Worm (Caenorhabditis elegans) whole organism, early embryonic: Measurements from ENCODE around the gene nmur-3.

Experiments
- B0310.2 ChIP-seq: sonication (generic microtip); optimal IDR thresholded peaks from 2 replicates; lab custom pipeline; 2016; ENCODE audit warnings: mild to moderate bottlenecking, missing genetic modification characterization, missing compliant biosample characterization
- F13C5.2 ChIP-seq: sonication (generic microtip); optimal IDR thresholded peaks from 2 replicates; lab custom pipeline; 2017; ENCODE audit warnings: mild to moderate bottlenecking, missing genetic modification characterization, inconsistent platforms, missing compliant biosample characterization
- aly-1 ChIP-seq: sonication (generic microtip); optimal IDR thresholded peaks from 2 replicates; lab custom pipeline; 2016; ENCODE audit warnings: missing genetic modification characterization, missing compliant biosample characterization
- ama-1 ChIP-seq: fragments of 150-350 bp; optimal IDR thresholded peaks from 2 replicates; lab custom pipeline; 2014
- ceh-13 ChIP-seq: fragments of 200-800 bp; sonication (Bioruptor generic); optimal IDR thresholded peaks from 2 replicates; lab custom pipeline; 2018; ENCODE audit warnings: mild to moderate bottlenecking, missing genetic modification characterization, missing compliant biosample characterization
- ceh-36 ChIP-seq: sonication (generic microtip); optimal IDR thresholded peaks from 2 replicates; lab custom pipeline; 2016; ENCODE audit warnings: missing genetic modification characterization, inconsistent platforms, missing compliant biosample characterization
- ets-7 ChIP-seq: sonication (generic microtip); optimal IDR thresholded peaks from 2 replicates; lab custom pipeline; 2016; ENCODE audit warnings: missing genotype, missing genetic modification characterization, missing compliant biosample characterization
- flt-1 ChIP-seq: fragments of 200-800 bp; sonication (Bioruptor generic); IDR thresholded peaks from 2 replicates; pipeline ENCODE4 v1.3.6; 2022; ENCODE audit warnings: missing genetic modification characterization, missing compliant biosample characterization
- hmbx-1 ChIP-seq: sonication (generic microtip); optimal IDR thresholded peaks from 2 replicates; lab custom pipeline; 2016; ENCODE audit warnings: mild to moderate bottlenecking, missing genetic modification characterization, missing compliant biosample characterization
- hmg-4 ChIP-seq: fragments of 200-800 bp; sonication (Bioruptor generic); optimal IDR thresholded peaks from 2 replicates; lab custom pipeline; 2018; ENCODE audit warnings: mild to moderate bottlenecking, missing genetic modification characterization, missing compliant biosample characterization
- hnd-1 ChIP-seq: sonication (generic microtip); optimal IDR thresholded peaks from 2 replicates; lab custom pipeline; 2016; ENCODE audit warnings: missing genetic modification characterization, missing compliant biosample characterization
- pes-1 ChIP-seq: fragments of 200-800 bp; sonication (Bioruptor generic); IDR thresholded peaks from 2 replicates; pipeline ENCODE4 v1.3.6; 2022; ENCODE audit warnings: missing genetic modification reagents, missing genetic modification characterization, missing compliant biosample characterization
- scrt-1 ChIP-seq: fragments of 200-800 bp; sonication (Bioruptor generic); IDR thresholded peaks from 2 replicates; pipeline ENCODE4 v1.3.6; 2022; ENCODE audit warnings: missing genetic modification characterization, missing compliant biosample characterization
- sea-1 ChIP-seq: fragments of 200-800 bp; sonication (Bioruptor generic); conservative IDR thresholded peaks from 2 replicates; pipeline ENCODE4 v1.3.6; 2022; ENCODE audit warnings: missing genetic modification characterization, missing compliant biosample characterization
- tbx-11 ChIP-seq: fragments of 200-800 bp; sonication (Bioruptor generic); IDR thresholded peaks from 2 replicates; pipeline ENCODE4 v1.3.6; 2022; ENCODE audit warnings: missing genetic modification characterization, missing compliant biosample characterization
- tbx-37 ChIP-seq: fragments of 200-800 bp; sonication (Bioruptor generic); conservative IDR thresholded peaks from 2 replicates; pipeline ENCODE4 v1.3.6; 2022; ENCODE audit warnings: missing genetic modification reagents, missing genetic modification characterization, missing compliant biosample characterization
- tra-4 ChIP-seq: sonication (generic microtip); optimal IDR thresholded peaks from 2 replicates; lab custom pipeline; 2017; ENCODE audit warnings: missing genetic modification characterization, missing compliant biosample characterization

Gene nmur-3

DNA sequence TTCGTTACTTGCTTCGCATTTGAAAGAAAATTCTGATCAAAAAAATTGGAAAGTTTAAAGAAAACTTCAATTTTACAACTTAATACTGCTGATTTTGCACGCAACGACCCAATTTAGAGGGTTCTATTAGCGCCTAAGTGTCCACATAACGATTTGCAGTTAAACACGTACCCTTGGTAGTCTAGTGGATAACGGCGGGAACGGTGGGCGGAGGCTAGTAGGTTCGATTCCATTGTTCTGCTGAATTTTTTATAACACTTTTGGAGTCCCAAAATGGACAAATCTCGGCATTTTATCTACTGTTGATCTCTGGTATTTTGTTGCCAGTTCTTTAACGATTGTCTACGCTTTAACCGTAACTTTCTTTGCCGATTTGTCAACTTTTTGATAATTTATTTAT, 13.2 kb upstream of the nmur-3 start:
- TF ChIP-seq hmg-4 (GFP tag; lab: Kevin White, UChicago) (no peak), tra-4 (no peak), tbx-11 (no peak), ets-7 (no peak), scrt-1 (GFP tag; lab: Robert Waterston, UW) (no peak), B0310.2 (tag; lab: Kevin White, UChicago) (no peak)

DNA sequence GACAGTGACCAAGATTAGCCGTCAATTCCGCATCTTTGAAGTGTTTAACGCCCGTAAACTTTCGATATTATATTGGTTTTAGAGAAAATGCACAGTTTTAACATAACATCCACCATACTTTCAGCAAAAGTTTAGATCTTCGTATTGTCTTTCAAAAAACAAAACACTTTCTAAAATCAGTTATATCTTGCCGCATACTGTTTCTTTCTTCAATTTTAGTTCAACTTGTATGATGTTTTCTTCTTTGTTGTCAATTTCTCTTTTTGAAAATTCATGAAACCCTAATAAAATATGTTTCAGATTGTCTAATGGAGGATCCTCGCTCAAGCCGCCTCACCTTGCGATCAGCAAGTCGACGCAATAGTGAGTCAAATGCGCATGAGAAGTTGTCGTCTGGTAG, 12.5 kb upstream of the nmur-3 start, which contains the start of gene F02E8.4:
Gene F02E8.4 (plus strand): TSS at position 301 of the 400 bp plus-strand sequence.
- no peak for TF ChIP-seq B0310.2 (tag; lab: Kevin White, UChicago)
- TF ChIP-seq hnd-1 (tag; lab: Kevin White, UChicago) = no peak

DNA sequence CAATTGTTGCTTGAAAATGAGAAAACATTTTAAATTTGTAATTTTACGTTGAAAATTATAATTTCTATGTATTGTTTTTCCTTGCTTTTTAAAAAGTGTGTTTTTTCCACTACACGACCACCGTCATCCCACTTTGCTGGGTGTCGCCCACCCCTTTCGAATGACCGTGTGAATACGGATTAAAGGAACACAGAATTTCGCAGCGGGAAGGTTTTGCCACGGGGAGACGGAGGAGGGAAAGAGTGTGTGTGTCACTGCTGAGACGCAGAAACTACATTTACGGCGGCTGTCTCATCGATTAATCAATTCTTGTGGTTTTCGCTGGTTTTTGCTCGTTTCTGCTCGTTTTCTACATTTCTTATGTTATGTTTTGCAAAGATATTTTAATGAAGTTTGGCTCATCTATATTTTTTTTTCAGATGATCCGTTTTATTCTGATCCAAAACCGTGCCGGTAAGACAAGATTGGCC, 8.4 kb upstream of the nmur-3 start, which contains the start of gene aps-2:
Gene aps-2 (plus strand): TSS at position 420 of the 470 bp plus-strand sequence.
- TF ChIP-seq hmg-4 (GFP tag; lab: Kevin White, UChicago) (peak; percentile 59), ceh-36 (tag; lab: Kevin White, UChicago) (no peak), F13C5.2 (peak; percentile 76)

DNA sequence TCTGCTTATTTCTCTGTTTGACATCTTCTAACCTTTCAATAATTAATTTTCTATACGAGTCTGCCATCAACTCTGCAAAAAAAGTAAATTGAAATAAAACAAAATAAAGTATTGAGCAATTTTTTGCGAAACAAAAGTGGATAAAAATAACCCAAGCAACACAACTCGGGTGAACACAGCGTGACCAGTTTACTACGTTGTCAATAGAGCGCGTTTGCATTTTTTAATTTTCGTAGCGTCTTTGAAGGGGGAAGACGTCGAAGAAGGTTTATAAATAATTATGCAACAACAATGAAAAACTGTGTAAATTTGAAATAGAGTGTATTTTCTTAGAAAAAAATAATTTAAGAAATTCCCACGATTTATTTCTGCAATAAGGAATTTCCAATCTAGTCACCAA, 3.9 kb upstream of the nmur-3 start, which contains the start of gene atg-16.1:
Gene atg-16.1 (minus strand): TSS at position 76 of the 400 bp plus-strand sequence.
- no peak for TF ChIP-seq B0310.2 (tag; lab: Kevin White, UChicago)
- TF ChIP-seq F13C5.2 = peak; percentile 4

DNA sequence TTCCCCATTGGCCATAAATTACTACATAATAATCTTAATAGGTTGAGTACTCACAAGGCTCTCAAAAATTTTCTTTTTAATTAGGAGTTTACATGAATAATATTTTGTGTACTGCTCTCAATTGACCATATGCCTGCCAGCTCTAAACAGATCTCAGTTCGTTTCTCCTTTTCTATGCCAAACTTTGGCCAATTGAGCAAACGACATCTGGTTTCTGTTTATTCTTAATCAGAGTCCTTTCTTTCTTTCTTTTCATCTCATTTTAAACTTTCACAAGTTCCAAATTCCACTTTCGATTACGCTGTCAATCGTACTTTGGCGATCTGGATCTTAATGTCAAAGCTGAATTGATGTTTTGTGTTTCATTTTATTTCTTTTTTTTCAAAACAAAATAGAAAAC, 2.0 kb upstream of the nmur-3 start:
- no peak for TF ChIP-seq aly-1 (tag; lab: Kevin White, UChicago)
- no peak for TF ChIP-seq tbx-37
- no peak for TF ChIP-seq scrt-1 (GFP tag; lab: Robert Waterston, UW)
- TF ChIP-seq flt-1 (GFP tag; lab: Robert Waterston, UW) = no peak
- TF ChIP-seq ceh-13 (GFP tag; lab: Kevin White, UChicago) = no peak

DNA sequence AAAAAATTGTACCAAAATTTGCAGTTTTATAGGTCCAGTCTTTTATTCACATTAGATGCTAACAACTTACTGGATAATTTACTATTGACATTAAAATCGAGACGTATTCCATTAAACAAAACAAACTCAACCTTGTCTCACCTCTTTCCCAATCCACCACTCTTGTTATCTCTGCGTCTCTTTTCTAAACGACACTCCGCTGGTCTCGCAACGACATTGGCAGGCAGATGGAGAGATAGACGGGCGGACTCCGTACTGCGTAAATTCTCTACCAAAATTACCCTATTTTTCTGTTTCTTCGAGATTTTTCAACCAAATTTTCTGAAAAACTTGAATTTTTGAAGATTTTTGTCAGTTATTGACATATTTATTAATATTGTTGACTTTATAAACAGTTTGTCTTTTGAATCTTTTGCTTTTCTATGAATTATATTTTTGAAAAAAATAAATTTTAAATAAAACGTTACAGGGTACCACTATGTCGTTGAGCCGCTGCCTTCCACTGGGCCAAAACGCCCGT, 3.0 kb downstream of the nmur-3 start, which contains the start of gene asb-2:
Gene asb-2 (plus strand): TSS at position 470 of the 520 bp plus-strand sequence.
- peak; percentile 42 for TF ChIP-seq F13C5.2
- TF ChIP-seq B0310.2 (tag; lab: Kevin White, UChicago) = no peak

DNA sequence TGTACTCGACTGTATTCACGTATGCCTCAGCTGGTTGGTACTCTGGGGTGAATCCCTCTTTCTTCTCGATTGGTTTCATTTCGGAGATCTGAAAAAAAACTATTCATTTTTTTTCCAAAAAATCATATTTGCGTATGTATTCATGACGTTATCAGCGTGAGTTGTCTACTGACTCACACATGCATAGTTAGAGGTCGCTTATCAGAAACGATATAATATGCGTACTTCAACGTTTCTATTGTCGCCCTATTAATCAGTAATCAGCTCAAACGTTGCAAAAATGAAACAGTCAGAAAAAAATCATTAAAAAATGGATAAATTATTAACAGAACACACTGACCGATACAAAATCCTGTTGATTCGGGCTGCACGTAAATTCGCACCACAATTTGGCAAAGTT, 12.2 kb downstream of the nmur-3 start:
- no peak for TF ChIP-seq hmg-4 (GFP tag; lab: Kevin White, UChicago)
- no peak for TF ChIP-seq ceh-36 (tag; lab: Kevin White, UChicago)
- TF ChIP-seq tbx-11 = no peak
- TF ChIP-seq pes-1 = no peak
- TF ChIP-seq hnd-1 (tag; lab: Kevin White, UChicago) = no peak
- no peak for TF ChIP-seq sea-1 (GFP tag; lab: Robert Waterston, UW)
- no peak for TF ChIP-seq flt-1 (GFP tag; lab: Robert Waterston, UW)
- TF ChIP-seq aly-1 (tag; lab: Kevin White, UChicago) = no peak
- no peak for TF ChIP-seq B0310.2 (tag; lab: Kevin White, UChicago)
- no peak for TF ChIP-seq ama-1 (lab: Kevin White, UChicago)
- no peak for TF ChIP-seq tra-4
- TF ChIP-seq ets-7 = no peak
- no peak for TF ChIP-seq ceh-13 (GFP tag; lab: Kevin White, UChicago)
- no peak for TF ChIP-seq F13C5.2
- no peak for TF ChIP-seq scrt-1 (GFP tag; lab: Robert Waterston, UW)
- TF ChIP-seq tbx-37 = no peak

DNA sequence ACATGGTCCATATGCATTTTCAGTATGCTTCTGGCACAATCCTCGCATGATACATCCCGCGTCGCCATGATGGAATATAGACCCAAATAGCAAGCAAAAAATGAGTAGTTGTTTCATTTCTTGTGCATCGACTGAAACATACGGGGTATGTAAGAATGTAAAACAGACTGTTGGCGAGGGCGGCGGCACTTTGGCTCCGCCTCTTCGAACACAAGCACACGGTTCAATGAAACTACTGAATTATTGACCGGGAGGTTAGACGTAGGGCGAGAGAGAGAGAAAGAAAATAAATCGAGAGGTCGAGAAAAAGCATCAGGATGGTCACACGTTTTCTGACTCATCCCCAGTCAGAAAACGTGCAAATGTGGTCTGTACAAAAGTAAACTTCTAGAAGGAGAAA, 13.6 kb downstream of the nmur-3 start:
- TF ChIP-seq ceh-13 (GFP tag; lab: Kevin White, UChicago) (no peak), hnd-1 (tag; lab: Kevin White, UChicago) (no peak), ceh-36 (tag; lab: Kevin White, UChicago) (no peak), scrt-1 (GFP tag; lab: Robert Waterston, UW) (no peak), ets-7 (no peak), tbx-11 (no peak), aly-1 (tag; lab: Kevin White, UChicago) (no peak), ama-1 (lab: Kevin White, UChicago) (no peak), F13C5.2 (no peak), hmbx-1 (tag; lab: Kevin White, UChicago) (no peak), pes-1 (no peak), hmg-4 (GFP tag; lab: Kevin White, UChicago) (no peak), flt-1 (GFP tag; lab: Robert Waterston, UW) (no peak), B0310.2 (tag; lab: Kevin White, UChicago) (no peak), tbx-37 (no peak)

DNA sequence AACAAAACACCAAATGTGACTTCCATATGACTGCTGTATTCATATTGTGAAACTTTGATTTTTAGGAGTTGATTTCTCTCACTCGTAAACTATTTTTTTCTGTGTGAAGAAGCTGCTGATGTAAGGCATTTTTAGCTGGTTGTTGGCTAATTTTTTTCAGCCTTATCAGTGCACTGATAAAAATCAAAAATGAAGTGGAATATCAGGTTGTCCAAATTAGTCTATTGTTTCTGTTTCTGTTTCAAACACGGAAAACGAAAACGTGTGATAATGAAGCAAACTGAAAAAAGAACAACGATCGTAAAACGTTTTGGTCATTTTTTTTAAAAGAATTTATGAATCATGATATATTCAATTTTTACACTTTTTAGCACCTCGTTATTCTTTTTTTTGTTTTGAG, 14.5 kb downstream of the nmur-3 start:
- no peak for TF ChIP-seq sea-1 (GFP tag; lab: Robert Waterston, UW)
- TF ChIP-seq scrt-1 (GFP tag; lab: Robert Waterston, UW) = no peak
- TF ChIP-seq ets-7 = no peak
- no peak for TF ChIP-seq tbx-11
- no peak for TF ChIP-seq pes-1
- TF ChIP-seq tra-4 = no peak
